Fruit fly (Drosophila melanogaster) whole organism, prepupa: ENCODE data around the gene Snoo.

Experiments
- CG10631 ChIP-seq: fragments of 200-800 bp; sonication (Bioruptor generic); optimal IDR thresholded peaks from 2 replicates; lab custom pipeline; 2016; ENCODE audit warnings: missing biosample characterization, missing genetic modification characterization
- CG11294 ChIP-seq: fragments of 200-800 bp; sonication (Bioruptor generic); IDR thresholded peaks from 2 replicates; pipeline ENCODE4 v1.3.6; 2022; ENCODE audit warnings: missing biosample characterization, missing genetic modification characterization
- CG15336 ChIP-seq: fragments of 200-800 bp; sonication (Bioruptor generic); IDR thresholded peaks from 2 replicates; pipeline ENCODE4 v1.3.6; 2022; ENCODE audit warnings: missing biosample characterization, missing genetic modification characterization
- CG1621 ChIP-seq: fragments of 200-800 bp; sonication (Bioruptor generic); optimal IDR thresholded peaks from 3 replicates; lab custom pipeline; 2018; ENCODE audit warnings: missing biosample characterization, mild to moderate bottlenecking, missing genetic modification characterization
- CG16779 ChIP-seq: fragments of 200-800 bp; sonication (Bioruptor generic); optimal IDR thresholded peaks from 3 replicates; lab custom pipeline; 2017; ENCODE audit warnings: missing biosample characterization, mild to moderate bottlenecking, missing genetic modification characterization
- CG3032 ChIP-seq: fragments of 200-800 bp; optimal IDR thresholded peaks from 2 replicates; lab custom pipeline; 2019; ENCODE audit warnings: missing biosample characterization, mild to moderate bottlenecking, missing genetic modification characterization, moderate library complexity
- CG32006 ChIP-seq: fragments of 200-800 bp; sonication (Bioruptor generic); optimal IDR thresholded peaks from 3 replicates; lab custom pipeline; 2017; ENCODE audit warnings: missing biosample characterization, mild to moderate bottlenecking, missing genetic modification characterization
- CG34406 ChIP-seq: fragments of 200-800 bp; sonication (Bioruptor generic); optimal IDR thresholded peaks from 3 replicates; lab custom pipeline; 2016; ENCODE audit warnings: missing biosample characterization, missing genetic modification characterization
- CG3919 ChIP-seq: fragments of 200-800 bp; sonication (Bioruptor generic); optimal IDR thresholded peaks from 3 replicates; lab custom pipeline; 2016; ENCODE audit warnings: missing biosample characterization, missing genetic modification characterization
- CG4318 ChIP-seq: fragments of 200-800 bp; sonication (Bioruptor generic); optimal IDR thresholded peaks from 3 replicates; lab custom pipeline; 2017; ENCODE audit warnings: missing biosample characterization, mild to moderate bottlenecking, missing genetic modification characterization
- CG6792 ChIP-seq: fragments of 200-800 bp; sonication (Bioruptor generic); optimal IDR thresholded peaks from 3 replicates; lab custom pipeline; 2016; ENCODE audit warnings: missing biosample characterization, missing genetic modification characterization
- CG6808 ChIP-seq: fragments of 200-800 bp; sonication (Bioruptor generic); optimal IDR thresholded peaks from 3 replicates; lab custom pipeline; 2017; ENCODE audit warnings: missing biosample characterization, missing genetic modification characterization, mild to moderate bottlenecking, moderate library complexity, missing genetic modification reagents
- CG6854 ChIP-seq: fragments of 200-800 bp; sonication (Bioruptor generic); optimal IDR thresholded peaks from 2 replicates; lab custom pipeline; 2017; ENCODE audit warnings: missing biosample characterization, mild to moderate bottlenecking, missing genetic modification characterization
- CG8119 ChIP-seq: fragments of 200-800 bp; sonication (Bioruptor generic); IDR thresholded peaks from 3 replicates; pipeline ENCODE4 v1.3.6; 2022; ENCODE audit warnings: missing biosample characterization, missing genetic modification characterization
- CG8632 ChIP-seq: fragments of 200-800 bp; sonication (Bioruptor generic); optimal IDR thresholded peaks from 3 replicates; lab custom pipeline; 2016; ENCODE audit warnings: missing biosample characterization, missing genetic modification characterization
- CG9139 ChIP-seq: fragments of 200-800 bp; sonication (Bioruptor generic); optimal IDR thresholded peaks from 3 replicates; lab custom pipeline; 2017; ENCODE audit warnings: missing biosample characterization, mild to moderate bottlenecking, missing genetic modification characterization
- Eip75B ChIP-seq: fragments of 200-800 bp; sonication (Bioruptor generic); optimal IDR thresholded peaks from 3 replicates; lab custom pipeline; 2016; ENCODE audit warnings: missing biosample characterization, missing genetic modification characterization
- Eip78C ChIP-seq: fragments of 200-800 bp; sonication (Bioruptor generic); peaks from one replicate; lab custom pipeline; 2016; ENCODE audit warnings: missing biosample characterization, missing genetic modification characterization
- Ets21C ChIP-seq: fragments of 200-800 bp; sonication (Bioruptor generic); optimal IDR thresholded peaks from 3 replicates; lab custom pipeline; 2016; ENCODE audit warnings: missing biosample characterization, missing genetic modification characterization
- Ets96B ChIP-seq: fragments of 200-800 bp; optimal IDR thresholded peaks from 2 replicates; lab custom pipeline; 2019; ENCODE audit warnings: missing biosample characterization, mild to moderate bottlenecking, missing genetic modification characterization, moderate library complexity
- Gug ChIP-seq: fragments of 200-800 bp; sonication (Bioruptor generic); IDR thresholded peaks from 2 replicates; pipeline ENCODE4 v1.3.6; 2022; ENCODE audit warnings: missing biosample characterization, missing genetic modification characterization
- Hr4 ChIP-seq: fragments of 200-800 bp; sonication (Bioruptor generic); optimal IDR thresholded peaks from 3 replicates; lab custom pipeline; 2016; ENCODE audit warnings: missing biosample characterization, missing genetic modification characterization
- Lpt ChIP-seq: fragments of 200-800 bp; sonication (Bioruptor generic); optimal IDR thresholded peaks from 3 replicates; lab custom pipeline; 2016; ENCODE audit warnings: missing biosample characterization, missing genetic modification characterization
- OdsH ChIP-seq: fragments of 200-800 bp; sonication (Bioruptor generic); optimal IDR thresholded peaks from 3 replicates; lab custom pipeline; 2016; ENCODE audit warnings: missing biosample characterization, missing genetic modification characterization
- Smox ChIP-seq: fragments of 200-800 bp; sonication (Bioruptor generic); optimal IDR thresholded peaks from 3 replicates; lab custom pipeline; 2016; ENCODE audit warnings: missing biosample characterization, missing genetic modification characterization
- Sox102F ChIP-seq: fragments of 200-800 bp; sonication (Bioruptor generic); optimal IDR thresholded peaks from 2 replicates; lab custom pipeline; 2016; ENCODE audit warnings: missing biosample characterization, mild to moderate bottlenecking, missing genetic modification characterization
- Sox14 ChIP-seq: fragments of 200-800 bp; sonication (Bioruptor generic); optimal IDR thresholded peaks from 3 replicates; lab custom pipeline; 2016; ENCODE audit warnings: missing biosample characterization, missing genetic modification characterization
- Sox15 ChIP-seq: fragments of 200-800 bp; sonication (Bioruptor generic); optimal IDR thresholded peaks from 3 replicates; lab custom pipeline; 2016; ENCODE audit warnings: missing biosample characterization, missing genetic modification characterization
- achi ChIP-seq: fragments of 200-800 bp; sonication (Bioruptor generic); optimal IDR thresholded peaks from 3 replicates; lab custom pipeline; 2016; ENCODE audit warnings: missing biosample characterization, missing genetic modification characterization
- acj6 ChIP-seq: fragments of 200-800 bp; sonication (Bioruptor generic); optimal IDR thresholded peaks from 3 replicates; lab custom pipeline; 2016; ENCODE audit warnings: missing biosample characterization, missing genetic modification characterization
- dac ChIP-seq: fragments of 200-800 bp; sonication (Bioruptor generic); optimal IDR thresholded peaks from 2 replicates; lab custom pipeline; 2017; ENCODE audit warnings: missing biosample characterization, mild to moderate bottlenecking, missing genetic modification characterization
- dsx ChIP-seq: fragments of 200-800 bp; optimal IDR thresholded peaks from 3 replicates; lab custom pipeline; 2019; ENCODE audit warnings: missing biosample characterization, mild to moderate bottlenecking, missing genetic modification characterization, moderate library complexity; ENCODE audit not compliant: poor library complexity, severe bottlenecking
- eg ChIP-seq: fragments of 200-800 bp; sonication (Bioruptor generic); IDR thresholded peaks from 3 replicates; pipeline ENCODE4 v1.3.6; 2022; ENCODE audit warnings: missing biosample characterization, missing genetic modification characterization
- esn ChIP-seq: fragments of 200-800 bp; sonication (Bioruptor generic); optimal IDR thresholded peaks from 2 replicates; lab custom pipeline; 2016; ENCODE audit warnings: missing biosample characterization, mild to moderate bottlenecking, missing genetic modification characterization, moderate library complexity
- fd85E ChIP-seq: fragments of 200-800 bp; sonication (Bioruptor generic); optimal IDR thresholded peaks from 3 replicates; lab custom pipeline; 2016; ENCODE audit warnings: missing biosample characterization, missing genetic modification characterization
- fkh ChIP-seq: fragments of 200-800 bp; sonication (Bioruptor generic); optimal IDR thresholded peaks from 3 replicates; lab custom pipeline; 2017; ENCODE audit warnings: missing biosample characterization, mild to moderate bottlenecking, missing genetic modification characterization, moderate library complexity
- lz ChIP-seq: fragments of 200-800 bp; sonication (Bioruptor generic); optimal IDR thresholded peaks from 3 replicates; lab custom pipeline; 2016; ENCODE audit warnings: missing biosample characterization, missing genetic modification characterization
- net ChIP-seq: fragments of 200-800 bp; sonication (Bioruptor generic); optimal IDR thresholded peaks from 3 replicates; lab custom pipeline; 2016; ENCODE audit warnings: missing biosample characterization, missing genetic modification characterization
- salr ChIP-seq, 2 experiments: fragments of 200-800 bp; sonication (Bioruptor generic); optimal IDR thresholded peaks; 3 replicates each; lab custom pipeline; 2016 to 2018; ENCODE audit warnings: missing biosample characterization in 2 of 2, missing genetic modification characterization in 2 of 2, mild to moderate bottlenecking in 1 of 2
- spab ChIP-seq: fragments of 200-800 bp; sonication (Bioruptor generic); optimal IDR thresholded peaks from 2 replicates; lab custom pipeline; 2017; ENCODE audit warnings: missing biosample characterization, mild to moderate bottlenecking, missing genetic modification characterization, missing genetic modification reagents
- ss ChIP-seq, 2 experiments: fragments of 200-800 bp; sonication (Bioruptor generic); optimal IDR thresholded peaks; 2 replicates in 1 of 2; 3 replicates in 1 of 2; lab custom pipeline; 2017 to 2018; ENCODE audit warnings: mild to moderate bottlenecking in 2 of 2, missing biosample characterization in 2 of 2, missing genetic modification characterization in 2 of 2, moderate library complexity in 1 of 2
- svp ChIP-seq: fragments of 200-800 bp; sonication (Bioruptor generic); peaks from one replicate; lab custom pipeline; 2016; ENCODE audit warnings: missing biosample characterization, missing genetic modification characterization
- vri ChIP-seq: fragments of 200-800 bp; sonication (Bioruptor generic); optimal IDR thresholded peaks from 3 replicates; lab custom pipeline; 2016; ENCODE audit warnings: missing biosample characterization, mild to moderate bottlenecking, missing genetic modification characterization

Gene Snoo

DNA sequence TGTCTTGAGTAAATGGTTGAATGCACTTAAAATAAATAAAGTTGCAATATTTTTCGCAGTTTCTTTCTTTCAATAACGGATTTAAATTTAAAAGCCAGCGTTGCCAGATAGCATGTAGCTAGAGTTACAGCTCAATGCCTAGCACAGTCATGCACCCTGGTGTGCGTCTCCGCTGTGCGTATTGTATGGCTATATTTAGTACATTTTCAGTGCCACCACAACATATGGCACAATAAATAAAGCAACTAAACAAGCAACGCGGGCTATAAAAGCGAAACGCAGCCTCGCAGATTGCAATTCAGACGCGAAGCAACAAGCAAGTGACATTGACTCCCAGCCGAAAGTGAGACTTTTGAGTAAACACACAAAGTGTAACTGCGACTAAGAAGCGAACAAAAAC is 14.7 kb upstream of the Snoo start, which contains the start of gene Sirup:
TSS of gene Sirup (plus strand) at position 215 of the 400 bp plus-strand sequence.
- TF ChIP-seq CG3919 (GFP tag; lab: Kevin White, UChicago) (peak; percentile 47), Sox14 (GFP tag; lab: Kevin White, UChicago) (peak; percentile 56), CG10631 (GFP tag; lab: Kevin White, UChicago) (no peak), dsx (peak; percentile 53), CG9139 (peak; percentile 8), net (GFP tag; lab: Kevin White, UChicago) (peak; percentile 59), svp (GFP tag; lab: Kevin White, UChicago) (peak; percentile 69), Smox (GFP tag; lab: Kevin White, UChicago) (no peak), achi (GFP tag; lab: Kevin White, UChicago) (no peak), Eip78C (GFP tag; lab: Kevin White, UChicago) (peak; percentile 72), CG3032 (no peak), spab (GFP tag; lab: Kevin White, UChicago) (no peak), CG34406 (GFP tag; lab: Kevin White, UChicago) (peak; percentile 2), fd85E (no peak), Lpt (GFP tag; lab: Kevin White, UChicago) (peak; percentile 34), CG32006 (no peak), eg (GFP tag; lab: Robert Waterston, UW) (peak; percentile 54; the same call in 1 of the 3 replicates), dac (GFP tag; lab: Kevin White, UChicago) (no peak), CG15336 (GFP tag; lab: Robert Waterston, UW) (peak; percentile 40; the same call in 1 of the 2 replicates), Ets96B (peak; percentile 1), CG8632 (no peak), ss (GFP tag; optimal IDR thresholded peaks at IDR 0.05; lab: Kevin White, UChicago) (peak; percentile 16 to 47), Eip75B (GFP tag; lab: Kevin White, UChicago) (peak; percentile 29), esn (GFP tag; lab: Kevin White, UChicago) (peak; percentile 49), CG4318 (GFP tag; lab: Kevin White, UChicago) (no peak), salr (GFP tag; optimal IDR thresholded peaks at IDR 0.05; lab: Kevin White, UChicago) (peak in 1 of 2 experiments; percentile 10), vri (GFP tag; lab: Kevin White, UChicago) (peak; percentile 93), lz (no peak), CG11294 (no peak), fkh (GFP tag; lab: Kevin White, UChicago) (peak; percentile 67), CG6854 (GFP tag; lab: Kevin White, UChicago) (peak; percentile 68), Sox15 (no peak), CG16779 (tag; lab: Kevin White, UChicago) (peak; percentile 39), CG1621 (peak; percentile 2), Sox102F (peak; percentile 43), acj6 (GFP tag; lab: Kevin White, UChicago) (no peak), Ets21C (GFP tag; lab: Kevin White, UChicago) (no peak), CG8119 (GFP tag; lab: Robert Waterston, UW) (peak; percentile 50; the same call in 2 of the 3 replicates), Gug (GFP tag; lab: Robert Waterston, UW) (no peak), OdsH (GFP tag; lab: Kevin White, UChicago) (peak; percentile 2), CG6808 (peak; percentile 45)

- no peak for TF ChIP-seq CG6792 (GFP tag; lab: Kevin White, UChicago)
- TF ChIP-seq CG10631 (GFP tag; lab: Kevin White, UChicago), result no peak
- TF ChIP-seq Sox14 (GFP tag; lab: Kevin White, UChicago), result no peak
- no peak for TF ChIP-seq fkh (GFP tag; lab: Kevin White, UChicago)
- no peak for TF ChIP-seq CG3919 (GFP tag; lab: Kevin White, UChicago)
- TF ChIP-seq eg (GFP tag; lab: Robert Waterston, UW), result no peak
- no peak for TF ChIP-seq achi (GFP tag; lab: Kevin White, UChicago)
- TF ChIP-seq Hr4 (GFP tag; lab: Kevin White, UChicago), result no peak
- no peak for TF ChIP-seq CG6854 (GFP tag; lab: Kevin White, UChicago)
- no peak for TF ChIP-seq Sox15
- no peak for TF ChIP-seq CG3032
- no peak for TF ChIP-seq OdsH (GFP tag; lab: Kevin White, UChicago)
Observed at dm6 chr2L:7998080-7998457, 14.1 kb upstream of the Snoo start, which contains the start of gene CG7227. TSS of gene CG7227 (minus strand) at chr2L:7998151.
